Worm (Caenorhabditis elegans) whole organism, young adult: Measurements from ENCODE around the gene E02C12.19.

Experiments
- B0336.3 ChIP-seq: fragments of 200-800 bp; sonication (Bioruptor generic); IDR thresholded peaks from 2 replicates; pipeline ENCODE4 v1.3.6; 2022; ENCODE audit warnings: missing genetic modification characterization, missing compliant biosample characterization
- C06A6.2 ChIP-seq: fragments of 200-800 bp; sonication (Bioruptor generic); conservative IDR thresholded peaks from 2 replicates; pipeline ENCODE4 v1.3.6; 2022; ENCODE audit warnings: missing genetic modification characterization, missing compliant biosample characterization
- C17E4.6 ChIP-seq: fragments of 200-800 bp; sonication (Bioruptor generic); IDR thresholded peaks from 2 replicates; pipeline ENCODE4 v1.3.6; 2022; ENCODE audit warnings: missing genetic modification reagents, missing genetic modification characterization, missing compliant biosample characterization
- D2030.7 ChIP-seq: fragments of 200-800 bp; sonication (Bioruptor generic); IDR thresholded peaks from 2 replicates; pipeline ENCODE4 v1.3.6; 2022; ENCODE audit warnings: missing genetic modification reagents, missing genetic modification characterization, missing compliant biosample characterization
- F33H1.4 ChIP-seq: fragments of 200-800 bp; sonication (Bioruptor generic); IDR thresholded peaks from 2 replicates; pipeline ENCODE4 v1.3.6; 2022; ENCODE audit warnings: missing genetic modification reagents, missing genetic modification characterization, missing compliant biosample characterization
- T07F8.4 ChIP-seq: sonication (generic microtip); optimal IDR thresholded peaks from 2 replicates; lab custom pipeline; 2016; ENCODE audit warnings: mild to moderate bottlenecking, missing genetic modification characterization, moderate library complexity, missing compliant biosample characterization
- T26A5.8 ChIP-seq: sonication (generic microtip); optimal IDR thresholded peaks from 2 replicates; lab custom pipeline; 2016; ENCODE audit warnings: missing genetic modification characterization, missing compliant biosample characterization
- Y79H2A.3 ChIP-seq: fragments of 200-800 bp; sonication (Bioruptor generic); conservative IDR thresholded peaks from 2 replicates; pipeline ENCODE4 v1.3.6; 2022; ENCODE audit warnings: missing genetic modification reagents, missing genetic modification characterization, missing compliant biosample characterization
- athp-1 ChIP-seq: sonication (generic microtip); optimal IDR thresholded peaks from 2 replicates; lab custom pipeline; 2017; ENCODE audit warnings: mild to moderate bottlenecking, missing genetic modification characterization, missing compliant biosample characterization
- attf-6 ChIP-seq: fragments of 200-800 bp; sonication (Bioruptor generic); IDR thresholded peaks from 2 replicates; pipeline ENCODE4 v1.3.6; 2022; ENCODE audit warnings: missing genetic modification reagents, missing genetic modification characterization, missing compliant biosample characterization
- bed-1 ChIP-seq: fragments of 200-800 bp; sonication (Bioruptor generic); IDR thresholded peaks from 2 replicates; pipeline ENCODE4 v1.3.6; 2022; ENCODE audit warnings: missing genetic modification reagents, missing genetic modification characterization, missing compliant biosample characterization
- ccch-3 ChIP-seq: fragments of 200-800 bp; sonication (Bioruptor generic); optimal IDR thresholded peaks from 2 replicates; lab custom pipeline; 2018; ENCODE audit warnings: mild to moderate bottlenecking, missing genetic modification characterization, missing compliant biosample characterization
- cebp-1 ChIP-seq, 2 experiments: fragments of 200-800 bp in 1 of 2; sonication (Bioruptor generic) in 1 of 2; sonication (generic microtip) in 1 of 2; IDR thresholded peaks in 1 of 2; optimal IDR thresholded peaks in 1 of 2; 2 replicates each; pipeline versions ENCODE4 v1.3.6 to Lab custom; 2017 to 2022; ENCODE audit warnings: missing compliant biosample characterization in 2 of 2, missing genetic modification characterization in 2 of 2, mild to moderate bottlenecking in 1 of 2, missing genetic modification reagents in 1 of 2, moderate library complexity in 1 of 2
- ceh-27 ChIP-seq: fragments of 200-800 bp; sonication (Bioruptor generic); optimal IDR thresholded peaks from 2 replicates; lab custom pipeline; 2018; ENCODE audit warnings: mild to moderate bottlenecking, missing genetic modification characterization, moderate library complexity, missing compliant biosample characterization
- ceh-91 ChIP-seq: fragments of 200-800 bp; sonication (Bioruptor generic); IDR thresholded peaks from 2 replicates; pipeline ENCODE4 v1.3.6; 2022; ENCODE audit warnings: missing genetic modification reagents, missing genetic modification characterization, missing compliant biosample characterization
- chd-7 ChIP-seq: sonication (generic microtip); optimal IDR thresholded peaks from 2 replicates; lab custom pipeline; 2016; ENCODE audit warnings: mild to moderate bottlenecking, missing genetic modification characterization, moderate library complexity, missing compliant biosample characterization
- dox-1 ChIP-seq: fragments of 200-800 bp; sonication (Bioruptor generic); IDR thresholded peaks from 2 replicates; pipeline ENCODE4 v1.3.6; 2022; ENCODE audit warnings: missing genetic modification reagents, missing genetic modification characterization, missing compliant biosample characterization
- dpl-1 ChIP-seq: fragments of 150-350 bp; optimal IDR thresholded peaks from 2 replicates; lab custom pipeline; 2014; ENCODE audit warnings: missing biosample characterization, missing genetic modification reagents, missing genetic modification characterization
- efl-1 ChIP-seq: fragments of 150-350 bp; optimal IDR thresholded peaks from 2 replicates; lab custom pipeline; 2014; ENCODE audit warnings: missing biosample characterization, missing genetic modification reagents, missing genetic modification characterization
- egl-18 ChIP-seq: fragments of 200-800 bp; sonication (Bioruptor generic); IDR thresholded peaks from 2 replicates; pipeline ENCODE4 v1.3.6; 2022; ENCODE audit warnings: missing genetic modification reagents, missing genetic modification characterization, missing compliant biosample characterization
- hlh-26 ChIP-seq: fragments of 200-800 bp; sonication (Bioruptor generic); conservative IDR thresholded peaks from 2 replicates; pipeline ENCODE4 v1.3.6; 2022; ENCODE audit warnings: missing genetic modification reagents, missing genetic modification characterization, missing compliant biosample characterization
- hmg-1.2 ChIP-seq: fragments of 200-800 bp; sonication (Bioruptor generic); IDR thresholded peaks from 2 replicates; pipeline ENCODE4 v1.3.6; 2022; ENCODE audit warnings: missing genetic modification reagents, missing genetic modification characterization, missing compliant biosample characterization
- hrde-1 ChIP-seq: sonication (generic microtip); optimal IDR thresholded peaks from 2 replicates; lab custom pipeline; 2016; ENCODE audit warnings: missing genetic modification characterization, mild to moderate bottlenecking, missing compliant biosample characterization, moderate library complexity, missing genotype, missing genetic modification reagents, borderline replicate concordance
- lin-40 ChIP-seq: sonication (generic microtip); optimal IDR thresholded peaks from 2 replicates; lab custom pipeline; 2016; ENCODE audit warnings: missing genetic modification characterization, mild to moderate bottlenecking, missing compliant biosample characterization, missing genotype, missing genetic modification reagents
- lsy-27 ChIP-seq: sonication (generic microtip); optimal IDR thresholded peaks from 2 replicates; lab custom pipeline; 2017; ENCODE audit warnings: missing genetic modification characterization, mild to moderate bottlenecking, missing compliant biosample characterization, antibody characterized with exemption, missing genotype, borderline replicate concordance; ENCODE audit not compliant: insufficient read depth
- madf-10 ChIP-seq: sonication (generic microtip); optimal IDR thresholded peaks from 2 replicates; lab custom pipeline; 2016; ENCODE audit warnings: mild to moderate bottlenecking, missing genetic modification characterization, missing compliant biosample characterization
- madf-3 ChIP-seq: fragments of 200-800 bp; sonication (Bioruptor generic); IDR thresholded peaks from 2 replicates; pipeline ENCODE4 v1.3.6; 2022; ENCODE audit warnings: missing genetic modification reagents, missing genetic modification characterization, missing compliant biosample characterization
- madf-8 ChIP-seq: fragments of 200-800 bp; sonication (Bioruptor generic); conservative IDR thresholded peaks from 2 replicates; pipeline ENCODE4 v1.3.6; 2022; ENCODE audit warnings: missing genetic modification reagents, missing genetic modification characterization, missing compliant biosample characterization
- pbrm-1 ChIP-seq: fragments of 200-800 bp; sonication (Bioruptor generic); IDR thresholded peaks from 2 replicates; pipeline ENCODE4 v1.3.6; 2022; ENCODE audit warnings: missing genetic modification reagents, missing genetic modification characterization, missing compliant biosample characterization
- repo-1 ChIP-seq: sonication (generic microtip); optimal IDR thresholded peaks from 2 replicates; lab custom pipeline; 2017; ENCODE audit warnings: mild to moderate bottlenecking, missing genetic modification characterization, missing compliant biosample characterization
- sdz-38 ChIP-seq: sonication (generic microtip); optimal IDR thresholded peaks from 2 replicates; lab custom pipeline; 2016; ENCODE audit warnings: missing genotype, missing genetic modification characterization, missing compliant biosample characterization
- somi-1 ChIP-seq: fragments of 200-800 bp; sonication (Bioruptor generic); optimal IDR thresholded peaks from 2 replicates; lab custom pipeline; 2018; ENCODE audit warnings: mild to moderate bottlenecking, missing genetic modification characterization, missing compliant biosample characterization
- tbp1 ChIP-seq: fragments of 200-800 bp; sonication (Bioruptor generic); optimal IDR thresholded peaks from 2 replicates; lab custom pipeline; 2018; ENCODE audit warnings: mild to moderate bottlenecking, missing genetic modification characterization, missing compliant biosample characterization
- tlf-1 ChIP-seq: fragments of 200-800 bp; sonication (Bioruptor generic); optimal IDR thresholded peaks from 2 replicates; lab custom pipeline; 2018; ENCODE audit warnings: mild to moderate bottlenecking, missing genetic modification characterization, missing compliant biosample characterization
- ztf-18 ChIP-seq: sonication (generic microtip); optimal IDR thresholded peaks from 2 replicates; lab custom pipeline; 2016; ENCODE audit warnings: missing genotype, mild to moderate bottlenecking, missing genetic modification characterization, missing compliant biosample characterization

The E02C12.19 gene

DNA sequence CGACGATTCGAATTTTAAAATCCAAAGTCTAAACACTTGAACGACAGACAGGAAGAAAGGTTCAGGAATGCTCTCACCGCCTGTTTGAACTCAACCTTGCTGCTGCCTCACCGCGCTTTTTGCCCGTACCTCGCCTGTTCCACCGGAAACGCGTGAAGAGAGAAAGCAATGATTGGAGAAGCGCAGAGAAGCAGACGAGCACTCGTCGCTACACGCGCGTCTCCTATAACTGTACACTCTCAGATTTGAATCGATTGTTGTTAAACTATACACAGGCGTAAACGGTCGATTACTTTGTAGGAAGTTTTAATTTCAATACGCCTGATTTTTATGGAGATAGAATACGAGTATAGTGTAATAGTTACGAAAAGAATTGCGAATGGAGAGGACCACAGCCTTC lies 48.2 kb upstream of the E02C12.19 start (continued):
- TF ChIP-seq T07F8.4 (tag; lab: Kevin White, UChicago) (no peak), ccch-3 (no peak), tlf-1 (GFP tag; lab: Kevin White, UChicago) (no peak), efl-1 (GFP tag; lab: Kevin White, UChicago) (no peak), lin-40 (peak; percentile 26)

ce11 chrV:9423539-9423938 lies 47.2 kb upstream of the E02C12.19 start:
- no peak for TF ChIP-seq madf-8
- no peak for TF ChIP-seq C06A6.2 (GFP tag; lab: Robert Waterston, UW)
- no peak for TF ChIP-seq cebp-1 (GFP tag; IDR thresholded peaks at IDR 0.05; lab: Robert Waterston, UW)
- TF ChIP-seq cebp-1 (tag; optimal IDR thresholded peaks at IDR 0.05; lab: Kevin White, UChicago), result no peak
- TF ChIP-seq repo-1, result no peak
- no peak for TF ChIP-seq C17E4.6 (GFP tag; lab: Robert Waterston, UW)
- TF ChIP-seq B0336.3 (GFP tag; lab: Robert Waterston, UW), result no peak
- TF ChIP-seq athp-1, result no peak

- TF ChIP-seq hmg-1.2 (GFP tag; lab: Robert Waterston, UW), result peak; percentile 55; the same call in 1 of the 2 replicates
- no peak for TF ChIP-seq madf-10 (tag; lab: Kevin White, UChicago)
These were observed 46.4 kb upstream of the E02C12.19 start for ce11 chrV:9422745-9423144.

DNA sequence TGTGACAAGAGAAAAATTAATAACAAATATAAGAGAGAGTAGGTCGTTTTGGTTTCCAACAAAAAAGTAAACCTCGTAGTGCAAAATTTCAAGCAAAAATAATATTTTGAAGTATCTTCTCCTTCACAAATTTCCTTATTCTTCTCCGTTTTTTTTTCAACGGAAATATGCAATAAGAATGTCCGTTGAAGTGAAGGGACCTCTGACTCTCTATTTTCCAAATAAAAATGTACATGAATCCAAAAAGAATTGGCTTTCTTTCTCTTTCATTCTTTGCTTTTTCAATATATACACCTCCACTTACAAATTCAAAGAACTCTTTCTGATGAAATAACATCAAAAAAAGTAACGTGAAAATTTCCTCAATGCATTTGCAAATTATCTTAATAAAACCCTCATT lies 40.3 kb upstream of the E02C12.19 start, which contains the start of gene F36D4.1:
Gene F36D4.1 (plus strand): TSS at position 301 of the 400 bp plus-strand sequence.
- TF ChIP-seq tbp1 (GFP tag; lab: Kevin White, UChicago), result no peak
- TF ChIP-seq, all 124 proteins: peak for 0

ce11 chrV:9414516-9414915 lies 38.2 kb upstream of the E02C12.19 start, which contains the start of gene F36D4.4:
Gene F36D4.4, minus strand, starts transcription at chrV:9414616.
- TF ChIP-seq ztf-18 (tag; lab: Kevin White, UChicago) (no peak), ccch-3 (no peak), T26A5.8 (no peak), dpl-1 (GFP tag; lab: Kevin White, UChicago) (no peak), attf-6 (GFP tag; lab: Robert Waterston, UW) (no peak), dox-1 (GFP tag; lab: Robert Waterston, UW) (no peak), Y79H2A.3 (GFP tag; lab: Robert Waterston, UW) (no peak)
- TF ChIP-seq, all 124 proteins: peak for 0

ce11 chrV:9408869-9409268 lies 32.6 kb upstream of the E02C12.19 start:
- TF ChIP-seq hlh-26 (GFP tag; lab: Robert Waterston, UW) (no peak), chd-7 (tag; lab: Kevin White, UChicago) (no peak), lsy-27 (no peak), F33H1.4 (no peak), bed-1 (GFP tag; lab: Robert Waterston, UW) (no peak), sdz-38 (no peak), tbp1 (GFP tag; lab: Kevin White, UChicago) (no peak), D2030.7 (GFP tag; lab: Robert Waterston, UW) (no peak), egl-18 (GFP tag; lab: Robert Waterston, UW) (no peak), hrde-1 (tag; lab: Kevin White, UChicago) (no peak), madf-3 (GFP tag; lab: Robert Waterston, UW) (no peak), pbrm-1 (no peak), ceh-27 (GFP tag; lab: Kevin White, UChicago) (no peak), Y79H2A.3 (GFP tag; lab: Robert Waterston, UW) (no peak), ceh-91 (GFP tag; lab: Robert Waterston, UW) (no peak), somi-1 (GFP tag; lab: Kevin White, UChicago) (no peak)
